Worm (Caenorhabditis elegans) whole organism, midembryonic: ENCODE measurements around the gene php-3.

Experiments
- T22C8.4 ChIP-seq: fragments of 200-800 bp; sonication (Bioruptor generic); IDR thresholded peaks from 2 replicates; pipeline ENCODE4 v1.3.6; 2022; ENCODE audit warnings: missing genetic modification characterization, missing compliant biosample characterization
- cog-1 ChIP-seq: sonication (generic microtip); optimal IDR thresholded peaks from 2 replicates; lab custom pipeline; 2016; ENCODE audit warnings: missing genetic modification characterization, missing compliant biosample characterization
- flt-1 ChIP-seq: fragments of 200-800 bp; sonication (Bioruptor generic); IDR thresholded peaks from 2 replicates; pipeline ENCODE4 v1.3.6; 2022; ENCODE audit warnings: missing genetic modification characterization, missing compliant biosample characterization
- klf-2 ChIP-seq: fragments of 200-800 bp; sonication (Bioruptor generic); conservative IDR thresholded peaks from 2 replicates; pipeline ENCODE4 v1.3.6; 2022; ENCODE audit warnings: missing genetic modification reagents, missing genetic modification characterization, missing compliant biosample characterization
- med-1 ChIP-seq: sonication (generic microtip); optimal IDR thresholded peaks from 2 replicates; lab custom pipeline; 2017; ENCODE audit warnings: missing genetic modification characterization, mild to moderate bottlenecking, missing compliant biosample characterization, antibody characterized with exemption, missing genetic modification reagents; ENCODE audit not compliant: insufficient read depth
- ref-1 ChIP-seq: fragments of 200-800 bp; sonication (Bioruptor generic); conservative IDR thresholded peaks from 2 replicates; pipeline ENCODE4 v1.3.6; 2022; ENCODE audit warnings: missing genetic modification reagents, missing genetic modification characterization, missing compliant biosample characterization
- tab-1 ChIP-seq: fragments of 200-800 bp; sonication (Bioruptor generic); IDR thresholded peaks from 2 replicates; pipeline ENCODE4 v1.3.6; 2022; ENCODE audit warnings: missing genetic modification characterization, missing compliant biosample characterization
- ztf-23 ChIP-seq: fragments of 200-800 bp; sonication (Bioruptor generic); IDR thresholded peaks from 2 replicates; pipeline ENCODE4 v1.3.6; 2022; ENCODE audit warnings: missing genetic modification reagents, missing genetic modification characterization, missing compliant biosample characterization
- ztf-29 ChIP-seq: fragments of 200-800 bp; sonication (Bioruptor generic); IDR thresholded peaks from 2 replicates; pipeline ENCODE4 v1.3.6; 2022; ENCODE audit warnings: missing genetic modification reagents, missing genetic modification characterization, missing compliant biosample characterization

php-3 gene

ce11 chrIII:12084749-12085307 lies 7.5 kb upstream of the php-3 start:
- TF ChIP-seq med-1 (GFP tag; lab: Kevin White, UChicago) (no peak), cog-1 (tag; lab: Kevin White, UChicago) (peak; percentile 49)

- no peak for TF ChIP-seq tab-1 (GFP tag; lab: Robert Waterston, UW)
- TF ChIP-seq T22C8.4 (GFP tag; lab: Robert Waterston, UW), result no peak
- no peak for TF ChIP-seq ztf-23 (GFP tag; lab: Robert Waterston, UW)
- TF ChIP-seq ztf-29 (GFP tag; lab: Robert Waterston, UW), result no peak
- TF ChIP-seq klf-2 (GFP tag; lab: Robert Waterston, UW), result no peak
Observed at ce11 chrIII:12084216-12084615, 6.9 kb upstream of the php-3 start, which contains the start of gene nob-1. Gene nob-1 (minus strand): TSS chrIII:12084316.

- TF ChIP-seq tab-1 (GFP tag; lab: Robert Waterston, UW), result no peak
- TF ChIP-seq cog-1 (tag; lab: Kevin White, UChicago), result no peak
- TF ChIP-seq klf-2 (GFP tag; lab: Robert Waterston, UW), result no peak
- peak; percentile 40; the same call in 1 of the 2 replicates for TF ChIP-seq ztf-23 (GFP tag; lab: Robert Waterston, UW)
Observed at ce11 chrIII:12081992-12082628, 4.8 kb upstream of the php-3 start.

- TF ChIP-seq ztf-29 (GFP tag; lab: Robert Waterston, UW), result no peak
- TF ChIP-seq ref-1 (GFP tag; lab: Robert Waterston, UW), result no peak
- TF ChIP-seq cog-1 (tag; lab: Kevin White, UChicago), result no peak
- TF ChIP-seq ztf-23 (GFP tag; lab: Robert Waterston, UW), result no peak
- no peak for TF ChIP-seq tab-1 (GFP tag; lab: Robert Waterston, UW)
- TF ChIP-seq med-1 (GFP tag; lab: Kevin White, UChicago), result no peak
- no peak for TF ChIP-seq klf-2 (GFP tag; lab: Robert Waterston, UW)
- TF ChIP-seq T22C8.4 (GFP tag; lab: Robert Waterston, UW), result no peak
Observed at ce11 chrIII:12067736-12068135, 9.6 kb downstream of the php-3 start.

ce11 chrIII:12064494-12064893 lies 12.9 kb downstream of the php-3 start:
- TF ChIP-seq ref-1 (GFP tag; lab: Robert Waterston, UW) (no peak), ztf-29 (GFP tag; lab: Robert Waterston, UW) (no peak), flt-1 (GFP tag; lab: Robert Waterston, UW) (no peak), klf-2 (GFP tag; lab: Robert Waterston, UW) (no peak), cog-1 (tag; lab: Kevin White, UChicago) (no peak), tab-1 (GFP tag; lab: Robert Waterston, UW) (no peak), ztf-23 (GFP tag; lab: Robert Waterston, UW) (no peak), T22C8.4 (GFP tag; lab: Robert Waterston, UW) (no peak), med-1 (GFP tag; lab: Kevin White, UChicago) (no peak)

ce11 chrIII:12063934-12064333 lies 13.4 kb downstream of the php-3 start:
- TF ChIP-seq T22C8.4 (GFP tag; lab: Robert Waterston, UW) (no peak), ztf-23 (GFP tag; lab: Robert Waterston, UW) (no peak), cog-1 (tag; lab: Kevin White, UChicago) (no peak), ref-1 (GFP tag; lab: Robert Waterston, UW) (no peak), flt-1 (GFP tag; lab: Robert Waterston, UW) (no peak), klf-2 (GFP tag; lab: Robert Waterston, UW) (no peak), med-1 (GFP tag; lab: Kevin White, UChicago) (no peak), ztf-29 (GFP tag; lab: Robert Waterston, UW) (no peak), tab-1 (GFP tag; lab: Robert Waterston, UW) (no peak)

ce11 chrIII:12061413-12061812 lies 15.9 kb downstream of the php-3 start, which contains the start of gene zyg-8:
Gene zyg-8 (plus strand): TSS chrIII:12061713.
- TF ChIP-seq flt-1 (GFP tag; lab: Robert Waterston, UW), result no peak
- TF ChIP-seq tab-1 (GFP tag; lab: Robert Waterston, UW), result 0 out of 2 replicates have a peak, but pooled peaks have one; percentile 11
- TF ChIP-seq ref-1 (GFP tag; lab: Robert Waterston, UW), result no peak
- no peak for TF ChIP-seq T22C8.4 (GFP tag; lab: Robert Waterston, UW)
- TF ChIP-seq med-1 (GFP tag; lab: Kevin White, UChicago), result no peak
- TF ChIP-seq klf-2 (GFP tag; lab: Robert Waterston, UW), result no peak

ce11 chrIII:12060092-12060491 lies 17.3 kb downstream of the php-3 start:
- 0 out of 2 replicates have a peak, but pooled peaks have one; percentile 16 for TF ChIP-seq flt-1 (GFP tag; lab: Robert Waterston, UW)
- TF ChIP-seq ztf-23 (GFP tag; lab: Robert Waterston, UW), result no peak

- no peak for TF ChIP-seq klf-2 (GFP tag; lab: Robert Waterston, UW)
- no peak for TF ChIP-seq tab-1 (GFP tag; lab: Robert Waterston, UW)
- TF ChIP-seq flt-1 (GFP tag; lab: Robert Waterston, UW), result no peak
- no peak for TF ChIP-seq ztf-29 (GFP tag; lab: Robert Waterston, UW)
- no peak for TF ChIP-seq med-1 (GFP tag; lab: Kevin White, UChicago)
- TF ChIP-seq ztf-23 (GFP tag; lab: Robert Waterston, UW), result no peak
- no peak for TF ChIP-seq T22C8.4 (GFP tag; lab: Robert Waterston, UW)
- TF ChIP-seq ref-1 (GFP tag; lab: Robert Waterston, UW), result no peak
- no peak for TF ChIP-seq cog-1 (tag; lab: Kevin White, UChicago)
Observed at ce11 chrIII:12059521-12059920, 17.8 kb downstream of the php-3 start.
